Worm (Caenorhabditis elegans): Measurements from ENCODE around the gene T03F6.6.

DNA sequence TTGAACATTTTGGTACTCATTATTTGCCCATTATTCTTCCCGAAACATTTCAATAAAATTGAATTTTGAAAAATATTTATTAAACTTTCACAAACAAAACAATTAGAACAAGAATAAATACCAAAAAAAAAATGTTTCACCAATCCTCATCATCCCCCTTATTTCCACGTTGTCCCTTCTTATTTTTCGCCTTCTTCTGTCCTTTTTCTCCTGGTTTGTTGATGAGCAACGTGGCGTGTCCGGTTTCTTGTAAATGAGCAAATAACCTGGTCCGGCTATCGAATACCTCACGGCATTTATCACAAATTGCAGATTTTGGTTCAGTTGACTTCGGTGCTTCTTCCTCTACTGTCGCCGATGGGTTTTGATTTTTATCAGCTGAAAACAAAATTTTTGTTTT is 10.7 kb upstream of the T03F6.6 start:
- TF ChIP-seq him-1 (tag; optimal IDR thresholded peaks at IDR 0.05) (no peak), W03F9.2 (tag; optimal IDR thresholded peaks at IDR 0.05) (no peak), dao-5 (tag; optimal IDR thresholded peaks at IDR 0.05) (no peak)

All from whole organism, L4/young adult.